Worm (Caenorhabditis elegans) whole organism, L3 larva: Measurements from ENCODE around the gene F55G1.1.

Experiments used
- lin-15B ChIP-seq: fragments of 150-350 bp; optimal IDR thresholded peaks from 2 replicates; lab custom pipeline; 2014; ENCODE audit warnings: missing biosample characterization, missing genetic modification characterization
- mdl-1 ChIP-seq: fragments of 150-350 bp; optimal IDR thresholded peaks from 2 replicates; lab custom pipeline; 2014; ENCODE audit warnings: missing biosample characterization, missing genetic modification characterization
- nhr-23 ChIP-seq: fragments of 150-350 bp; optimal IDR thresholded peaks from 2 replicates; lab custom pipeline; 2014; ENCODE audit warnings: missing biosample characterization, missing genetic modification reagents, missing genetic modification characterization
- nhr-28 ChIP-seq: fragments of 150-350 bp; optimal IDR thresholded peaks from 2 replicates; lab custom pipeline; 2014; ENCODE audit warnings: missing biosample characterization, missing genetic modification characterization
- nhr-43 ChIP-seq: sonication (generic microtip); optimal IDR thresholded peaks from 2 replicates; lab custom pipeline; 2016; ENCODE audit warnings: mild to moderate bottlenecking, missing genetic modification characterization, missing compliant biosample characterization; ENCODE audit not compliant: poor library complexity, severe bottlenecking
- nhr-76 ChIP-seq: fragments of 150-350 bp; sonication (generic microtip); optimal IDR thresholded peaks from 5 replicates; lab custom pipeline; 2014; ENCODE audit warnings: missing biosample characterization, missing genetic modification characterization
- ztf-11 ChIP-seq: fragments of 150-350 bp; optimal IDR thresholded peaks from 2 replicates; lab custom pipeline; 2014; ENCODE audit warnings: missing biosample characterization, missing genetic modification characterization
- ztf-4 ChIP-seq: fragments of 150-350 bp; optimal IDR thresholded peaks from 2 replicates; lab custom pipeline; 2014; ENCODE audit warnings: missing biosample characterization, missing genetic modification characterization

DNA sequence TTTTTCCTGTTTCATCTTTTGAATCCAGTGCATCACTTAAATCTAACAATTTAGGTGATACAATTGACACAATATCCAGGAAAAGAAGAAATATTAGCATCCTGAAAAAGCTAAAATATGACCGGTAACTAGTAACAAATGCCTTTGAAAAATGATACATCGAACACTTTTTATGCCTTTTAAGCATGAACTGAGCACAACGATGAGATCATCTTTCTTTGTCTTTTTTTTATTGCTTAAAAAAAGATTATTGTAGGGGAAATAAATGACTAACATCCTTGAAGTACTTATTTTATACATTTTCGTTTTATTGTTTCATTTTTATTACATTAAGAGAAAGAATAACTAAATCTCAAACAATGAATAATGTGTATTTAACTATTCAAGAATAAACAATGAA, 25.7 kb upstream of the F55G1.1 start, which contains the start of gene F13B6.3:
- no peak for TF ChIP-seq ztf-4 (tag; lab: Kevin White, UChicago)
- TF ChIP-seq ztf-11 (tag; lab: Kevin White, UChicago) = no peak
- no peak for TF ChIP-seq nhr-43 (tag; lab: Kevin White, UChicago)
- TF ChIP-seq nhr-28 (tag; lab: Kevin White, UChicago) = no peak
- no peak for TF ChIP-seq mdl-1 (tag; lab: Kevin White, UChicago)
- no peak for TF ChIP-seq nhr-76 (tag; lab: Kevin White, UChicago)
- TF ChIP-seq nhr-23 (tag; lab: Kevin White, UChicago) = no peak
- TF ChIP-seq lin-15B (tag; lab: Kevin White, UChicago) = no peak
